Worm (Caenorhabditis elegans): ENCODE measurements around the gene sdz-8.

The sdz-8 gene

ce11 chrV:11497475-11497874 is 18.5 kb downstream of the sdz-8 start:
- no peak for TF ChIP-seq blmp-1 (tag; optimal IDR thresholded peaks at IDR 0.05)
- no peak for TF ChIP-seq mab-5 (tag; optimal IDR thresholded peaks at IDR 0.05)
- TF ChIP-seq flh-1 (GFP tag; optimal IDR thresholded peaks at IDR 0.05) = no peak

DNA sequence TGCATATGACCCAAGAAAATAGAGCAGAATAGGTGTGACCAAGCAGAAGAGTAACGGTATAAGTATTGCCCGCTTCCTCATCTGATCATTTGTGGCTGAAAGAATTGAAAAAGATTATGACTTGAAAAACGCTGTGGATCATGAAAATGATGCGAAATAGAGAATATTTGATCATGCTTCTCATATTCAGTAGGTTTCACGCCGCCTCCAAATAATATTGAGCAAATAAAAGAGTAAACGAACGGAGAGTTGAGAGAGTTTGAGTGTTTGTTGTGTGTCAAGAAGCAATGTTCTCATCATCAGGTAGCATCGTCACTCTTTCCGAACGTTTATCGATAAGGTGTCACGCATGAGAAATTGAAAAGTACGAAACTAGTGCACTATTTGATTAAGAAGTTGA is 19.7 kb downstream of the sdz-8 start, which contains the start of gene htrl-1:
TSS of gene htrl-1 (minus strand) at position 101 of the 400 bp plus-strand sequence.
- TF ChIP-seq lsy-2 (tag; optimal IDR thresholded peaks at IDR 0.05) (no peak), ceh-43 (GFP tag; optimal IDR thresholded peaks at IDR 0.05) (no peak), blmp-1 (tag; optimal IDR thresholded peaks at IDR 0.05) (no peak), nhr-237 (tag; optimal IDR thresholded peaks at IDR 0.05) (no peak), flh-1 (GFP tag; optimal IDR thresholded peaks at IDR 0.05) (no peak), mep-1 (tag; optimal IDR thresholded peaks at IDR 0.05) (no peak)

- TF ChIP-seq unc-39 (tag; optimal IDR thresholded peaks at IDR 0.05) (no peak), cnd-1 (tag; optimal IDR thresholded peaks at IDR 0.05) (no peak), elt-3 (tag; optimal IDR thresholded peaks at IDR 0.05) (no peak), unc-62 (GFP tag; optimal IDR thresholded peaks at IDR 0.05) (no peak), flh-1 (GFP tag; optimal IDR thresholded peaks at IDR 0.05) (no peak), lsy-2 (tag; optimal IDR thresholded peaks at IDR 0.05) (no peak), mep-1 (tag; optimal IDR thresholded peaks at IDR 0.05) (no peak), ham-2 (GFP tag; optimal IDR thresholded peaks at IDR 0.05) (no peak), bed-3 (GFP tag; optimal IDR thresholded peaks at IDR 0.05) (no peak), drap-1 (GFP tag; optimal IDR thresholded peaks at IDR 0.05) (no peak), lin-13 (tag; optimal IDR thresholded peaks at IDR 0.05) (no peak), mls-2 (tag; optimal IDR thresholded peaks at IDR 0.05) (no peak), nhr-28 (tag; optimal IDR thresholded peaks at IDR 0.05) (no peak), sem-2 (GFP tag; optimal IDR thresholded peaks at IDR 0.05) (no peak), elt-1 (tag; optimal IDR thresholded peaks at IDR 0.05; ENCODE audit: borderline replicate concordance, insufficient read depth) (no peak), ceh-43 (GFP tag; optimal IDR thresholded peaks at IDR 0.05) (no peak), nhr-12 (tag; optimal IDR thresholded peaks at IDR 0.05) (no peak), ztf-11 (tag; optimal IDR thresholded peaks at IDR 0.05) (no peak), pha-4 (tag; optimal IDR thresholded peaks at IDR 0.05) (no peak)
These were observed 23.5 kb downstream of the sdz-8 start, which contains the start of gene T11F9.21 for ce11 chrV:11492456-11492855. T11F9.21 (plus strand) TSS chrV:11492756.

ce11 chrV:11490382-11490781 is 25.6 kb downstream of the sdz-8 start, which contains the start of gene dhs-19:
dhs-19 (minus strand) TSS chrV:11490482.
- TF ChIP-seq hlh-1 (tag; optimal IDR thresholded peaks at IDR 0.05) = no peak
- no peak for TF ChIP-seq tbx-8 (GFP tag; optimal IDR thresholded peaks at IDR 0.05)
- no peak for TF ChIP-seq nhr-237 (tag; optimal IDR thresholded peaks at IDR 0.05)
- TF ChIP-seq sem-2 (GFP tag; optimal IDR thresholded peaks at IDR 0.05) = no peak
- TF ChIP-seq mep-1 (tag; optimal IDR thresholded peaks at IDR 0.05) = no peak
- no peak for TF ChIP-seq unc-39 (tag; optimal IDR thresholded peaks at IDR 0.05)
- no peak for TF ChIP-seq ztf-11 (tag; optimal IDR thresholded peaks at IDR 0.05)
- TF ChIP-seq bed-3 (GFP tag; optimal IDR thresholded peaks at IDR 0.05) = no peak

- TF ChIP-seq nhr-12 (tag; optimal IDR thresholded peaks at IDR 0.05) = no peak
- TF ChIP-seq nhr-76 (tag; optimal IDR thresholded peaks at IDR 0.05) = no peak
- TF ChIP-seq cnd-1 (tag; optimal IDR thresholded peaks at IDR 0.05) = no peak
- no peak for TF ChIP-seq ceh-39 (tag; optimal IDR thresholded peaks at IDR 0.05)
These were observed 27.7 kb downstream of the sdz-8 start for ce11 chrV:11488288-11488687.

DNA sequence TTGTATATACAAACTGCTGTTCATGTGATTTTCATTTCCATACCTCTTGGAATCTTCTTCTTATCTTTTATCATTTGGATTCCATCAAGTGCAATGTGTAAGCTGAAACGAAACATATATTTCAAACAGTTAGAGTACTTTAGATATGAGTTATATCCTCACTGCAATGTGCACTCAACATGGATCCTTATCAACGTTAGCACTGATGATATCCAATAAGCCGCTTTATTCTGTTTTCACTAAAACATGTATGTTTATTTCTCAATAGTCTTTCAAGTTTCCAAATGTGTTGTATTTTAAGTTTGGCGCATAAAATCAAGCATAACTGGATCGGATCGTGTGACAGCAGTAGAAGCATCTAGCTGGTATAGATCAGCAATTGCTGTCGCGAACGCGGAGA is 29.3 kb downstream of the sdz-8 start, which contains the start of gene T11F9.10:
TSS of gene T11F9.10 (plus strand) at position 301 of the 400 bp plus-strand sequence.
- TF ChIP-seq ham-2 (GFP tag; optimal IDR thresholded peaks at IDR 0.05) (no peak), lin-13 (tag; optimal IDR thresholded peaks at IDR 0.05) (no peak), mep-1 (tag; optimal IDR thresholded peaks at IDR 0.05) (no peak), mab-5 (tag; optimal IDR thresholded peaks at IDR 0.05) (no peak), blmp-1 (tag; optimal IDR thresholded peaks at IDR 0.05) (no peak), M03D4.4 (tag; optimal IDR thresholded peaks at IDR 0.05) (no peak), elt-1 (tag; optimal IDR thresholded peaks at IDR 0.05; ENCODE audit: borderline replicate concordance, insufficient read depth) (no peak), zip-8 (tag; optimal IDR thresholded peaks at IDR 0.05) (no peak), cnd-1 (tag; optimal IDR thresholded peaks at IDR 0.05) (no peak), snpc-4 (tag; optimal IDR thresholded peaks at IDR 0.05) (no peak), nhr-28 (tag; optimal IDR thresholded peaks at IDR 0.05) (no peak), unc-62 (GFP tag; optimal IDR thresholded peaks at IDR 0.05) (no peak), sptf-1 (tag; optimal IDR thresholded peaks at IDR 0.05) (no peak), drap-1 (GFP tag; optimal IDR thresholded peaks at IDR 0.05) (no peak), sem-2 (GFP tag; optimal IDR thresholded peaks at IDR 0.05) (no peak), nhr-2 (tag; optimal IDR thresholded peaks at IDR 0.05) (no peak)
